Worm (Caenorhabditis elegans) whole organism, midembryonic: ENCODE data around the gene rips-1.

ENCODE experiments used
- T22C8.4 ChIP-seq: fragments of 200-800 bp; sonication (Bioruptor generic); IDR thresholded peaks from 2 replicates; pipeline ENCODE4 v1.3.6; 2022; ENCODE audit warnings: missing genetic modification characterization, missing compliant biosample characterization
- flt-1 ChIP-seq: fragments of 200-800 bp; sonication (Bioruptor generic); IDR thresholded peaks from 2 replicates; pipeline ENCODE4 v1.3.6; 2022; ENCODE audit warnings: missing genetic modification characterization, missing compliant biosample characterization
- klf-2 ChIP-seq: fragments of 200-800 bp; sonication (Bioruptor generic); conservative IDR thresholded peaks from 2 replicates; pipeline ENCODE4 v1.3.6; 2022; ENCODE audit warnings: missing genetic modification reagents, missing genetic modification characterization, missing compliant biosample characterization
- ref-1 ChIP-seq: fragments of 200-800 bp; sonication (Bioruptor generic); conservative IDR thresholded peaks from 2 replicates; pipeline ENCODE4 v1.3.6; 2022; ENCODE audit warnings: missing genetic modification reagents, missing genetic modification characterization, missing compliant biosample characterization
- tab-1 ChIP-seq: fragments of 200-800 bp; sonication (Bioruptor generic); IDR thresholded peaks from 2 replicates; pipeline ENCODE4 v1.3.6; 2022; ENCODE audit warnings: missing genetic modification characterization, missing compliant biosample characterization
- ztf-23 ChIP-seq: fragments of 200-800 bp; sonication (Bioruptor generic); IDR thresholded peaks from 2 replicates; pipeline ENCODE4 v1.3.6; 2022; ENCODE audit warnings: missing genetic modification reagents, missing genetic modification characterization, missing compliant biosample characterization
- ztf-29 ChIP-seq: fragments of 200-800 bp; sonication (Bioruptor generic); IDR thresholded peaks from 2 replicates; pipeline ENCODE4 v1.3.6; 2022; ENCODE audit warnings: missing genetic modification reagents, missing genetic modification characterization, missing compliant biosample characterization

- no peak for TF ChIP-seq flt-1 (GFP tag; lab: Robert Waterston, UW)
- TF ChIP-seq T22C8.4 (GFP tag; lab: Robert Waterston, UW), result no peak
- no peak for TF ChIP-seq ztf-23
- TF ChIP-seq klf-2 (GFP tag; lab: Robert Waterston, UW), result no peak
- TF ChIP-seq tab-1, result no peak
- no peak for TF ChIP-seq ref-1
- no peak for TF ChIP-seq ztf-29 (GFP tag; lab: Robert Waterston, UW)
These were observed 30.1 kb downstream of the rips-1 start for ce11 chrV:3801787-3802417.
